Worm (Caenorhabditis elegans) whole organism, late embryonic: ENCODE data around the gene ZK813.4.

ENCODE experiments used
- Y22D7AL.16 ChIP-seq: sonication (generic microtip); optimal IDR thresholded peaks from 2 replicates; lab custom pipeline; 2016; ENCODE audit warnings: missing genetic modification characterization, missing compliant biosample characterization
- ceh-48 ChIP-seq: sonication (generic microtip); optimal IDR thresholded peaks from 2 replicates; lab custom pipeline; 2016; ENCODE audit warnings: missing genetic modification characterization, inconsistent platforms, missing compliant biosample characterization
- fkh-10 ChIP-seq: fragments of 150-350 bp; optimal IDR thresholded peaks from 2 replicates; lab custom pipeline; 2014; ENCODE audit warnings: missing biosample characterization, missing genetic modification reagents, missing genetic modification characterization
- pqm-1 ChIP-seq: sonication (generic microtip); optimal IDR thresholded peaks from 2 replicates; lab custom pipeline; 2016; ENCODE audit warnings: missing genetic modification characterization, missing compliant biosample characterization

DNA sequence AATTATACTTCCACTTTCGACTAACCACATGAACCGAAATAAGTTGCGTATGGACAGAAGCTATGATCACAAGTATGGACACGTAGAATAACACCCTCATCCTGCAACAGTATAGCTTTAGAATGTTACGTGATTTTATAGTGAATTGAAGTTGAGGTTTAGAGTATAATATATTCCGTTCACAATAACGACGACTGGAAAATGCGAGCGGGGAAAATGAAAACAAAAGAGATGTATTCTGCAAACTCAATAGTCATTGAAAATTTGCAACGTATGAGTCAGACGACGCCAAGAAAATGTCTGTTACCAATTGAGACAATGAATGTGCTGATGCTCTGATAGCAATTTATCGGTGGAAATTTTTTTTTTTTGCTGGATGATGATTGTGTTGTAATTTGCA is 44.6 kb downstream of the ZK813.4 start, which contains the start of gene acp-1:
- TF ChIP-seq pqm-1 (tag; lab: Kevin White, UChicago): no peak
- no peak for TF ChIP-seq fkh-10
- TF ChIP-seq ceh-48 (tag; lab: Kevin White, UChicago): no peak
- no peak for TF ChIP-seq Y22D7AL.16 (tag; lab: Kevin White, UChicago)
